Worm (Caenorhabditis elegans) whole organism, midembryonic: ENCODE data around the gene srx-68.

ENCODE experiments used
- T22C8.4 ChIP-seq: fragments of 200-800 bp; sonication (Bioruptor generic); IDR thresholded peaks from 2 replicates; pipeline ENCODE4 v1.3.6; 2022; ENCODE audit warnings: missing genetic modification characterization, missing compliant biosample characterization
- cog-1 ChIP-seq: sonication (generic microtip); optimal IDR thresholded peaks from 2 replicates; lab custom pipeline; 2016; ENCODE audit warnings: missing genetic modification characterization, missing compliant biosample characterization
- flt-1 ChIP-seq: fragments of 200-800 bp; sonication (Bioruptor generic); IDR thresholded peaks from 2 replicates; pipeline ENCODE4 v1.3.6; 2022; ENCODE audit warnings: missing genetic modification characterization, missing compliant biosample characterization
- klf-2 ChIP-seq: fragments of 200-800 bp; sonication (Bioruptor generic); conservative IDR thresholded peaks from 2 replicates; pipeline ENCODE4 v1.3.6; 2022; ENCODE audit warnings: missing genetic modification reagents, missing genetic modification characterization, missing compliant biosample characterization
- med-1 ChIP-seq: sonication (generic microtip); optimal IDR thresholded peaks from 2 replicates; lab custom pipeline; 2017; ENCODE audit warnings: missing genetic modification characterization, mild to moderate bottlenecking, missing compliant biosample characterization, antibody characterized with exemption, missing genetic modification reagents; ENCODE audit not compliant: insufficient read depth
- ref-1 ChIP-seq: fragments of 200-800 bp; sonication (Bioruptor generic); conservative IDR thresholded peaks from 2 replicates; pipeline ENCODE4 v1.3.6; 2022; ENCODE audit warnings: missing genetic modification reagents, missing genetic modification characterization, missing compliant biosample characterization
- tab-1 ChIP-seq: fragments of 200-800 bp; sonication (Bioruptor generic); IDR thresholded peaks from 2 replicates; pipeline ENCODE4 v1.3.6; 2022; ENCODE audit warnings: missing genetic modification characterization, missing compliant biosample characterization
- ztf-23 ChIP-seq: fragments of 200-800 bp; sonication (Bioruptor generic); IDR thresholded peaks from 2 replicates; pipeline ENCODE4 v1.3.6; 2022; ENCODE audit warnings: missing genetic modification reagents, missing genetic modification characterization, missing compliant biosample characterization
- ztf-29 ChIP-seq: fragments of 200-800 bp; sonication (Bioruptor generic); IDR thresholded peaks from 2 replicates; pipeline ENCODE4 v1.3.6; 2022; ENCODE audit warnings: missing genetic modification reagents, missing genetic modification characterization, missing compliant biosample characterization

The srx-68 gene

ce11 chrV:3912472-3912871, at the start of gene srx-68:
Gene srx-68, plus strand, starts transcription at chrV:3912772.
- no peak for TF ChIP-seq ref-1 (GFP tag; lab: Robert Waterston, UW)
- TF ChIP-seq tab-1 (GFP tag; lab: Robert Waterston, UW), result no peak
- TF ChIP-seq cog-1 (tag; lab: Kevin White, UChicago), result no peak
- TF ChIP-seq med-1 (GFP tag; lab: Kevin White, UChicago), result no peak
- no peak for TF ChIP-seq flt-1 (GFP tag; lab: Robert Waterston, UW)
- no peak for TF ChIP-seq ztf-23
- TF ChIP-seq ztf-29 (GFP tag; lab: Robert Waterston, UW), result no peak
- no peak for TF ChIP-seq klf-2 (GFP tag; lab: Robert Waterston, UW)
- TF ChIP-seq T22C8.4 (GFP tag; lab: Robert Waterston, UW), result no peak

ce11 chrV:3862851-3863250, 49.7 kb upstream of the srx-68 start, which contains the start of gene nhr-187:
Gene nhr-187, minus strand, starts transcription at chrV:3862951.
- TF ChIP-seq cog-1 (tag; lab: Kevin White, UChicago) (no peak), med-1 (GFP tag; lab: Kevin White, UChicago) (no peak), ztf-23 (no peak), flt-1 (GFP tag; lab: Robert Waterston, UW) (no peak), T22C8.4 (GFP tag; lab: Robert Waterston, UW) (no peak), tab-1 (GFP tag; lab: Robert Waterston, UW) (no peak), klf-2 (GFP tag; lab: Robert Waterston, UW) (no peak), ref-1 (GFP tag; lab: Robert Waterston, UW) (no peak), ztf-29 (GFP tag; lab: Robert Waterston, UW) (no peak)

ce11 chrV:3865273-3865672, 47.3 kb upstream of the srx-68 start:
- no peak for TF ChIP-seq ztf-29 (GFP tag; lab: Robert Waterston, UW)

ce11 chrV:3868905-3869304, 43.7 kb upstream of the srx-68 start, which contains the start of gene nhr-157:
Gene nhr-157, minus strand, starts transcription at chrV:3869005.
- TF ChIP-seq ztf-23 (no peak), klf-2 (GFP tag; lab: Robert Waterston, UW) (no peak)

- TF ChIP-seq med-1 (GFP tag; lab: Kevin White, UChicago) (no peak), T22C8.4 (GFP tag; lab: Robert Waterston, UW) (no peak), tab-1 (GFP tag; lab: Robert Waterston, UW) (no peak), ztf-29 (GFP tag; lab: Robert Waterston, UW) (no peak), klf-2 (GFP tag; lab: Robert Waterston, UW) (no peak), ztf-23 (no peak)
Observed at ce11 chrV:3870359-3870758, 42.2 kb upstream of the srx-68 start.

ce11 chrV:3874102-3874744, 38.3 kb upstream of the srx-68 start, which contains the start of gene nhr-158:
Gene nhr-158, minus strand, starts transcription at chrV:3874152.
- TF ChIP-seq ref-1 (GFP tag; lab: Robert Waterston, UW), result no peak
- TF ChIP-seq cog-1 (tag; lab: Kevin White, UChicago), result no peak
- no peak for TF ChIP-seq klf-2 (GFP tag; lab: Robert Waterston, UW)
- no peak for TF ChIP-seq T22C8.4 (GFP tag; lab: Robert Waterston, UW)
- TF ChIP-seq ztf-29 (GFP tag; lab: Robert Waterston, UW), result no peak
- no peak for TF ChIP-seq med-1 (GFP tag; lab: Kevin White, UChicago)
- TF ChIP-seq tab-1 (GFP tag; lab: Robert Waterston, UW), result no peak
- no peak for TF ChIP-seq ztf-23
- TF ChIP-seq flt-1 (GFP tag; lab: Robert Waterston, UW), result no peak

ce11 chrV:3877242-3877641, 35.3 kb upstream of the srx-68 start:
- TF ChIP-seq klf-2 (GFP tag; lab: Robert Waterston, UW), result no peak
- no peak for TF ChIP-seq ztf-23
- no peak for TF ChIP-seq med-1 (GFP tag; lab: Kevin White, UChicago)
- no peak for TF ChIP-seq cog-1 (tag; lab: Kevin White, UChicago)
- no peak for TF ChIP-seq ztf-29 (GFP tag; lab: Robert Waterston, UW)
- no peak for TF ChIP-seq tab-1 (GFP tag; lab: Robert Waterston, UW)
- TF ChIP-seq ref-1 (GFP tag; lab: Robert Waterston, UW), result no peak
- no peak for TF ChIP-seq flt-1 (GFP tag; lab: Robert Waterston, UW)
- TF ChIP-seq T22C8.4 (GFP tag; lab: Robert Waterston, UW), result no peak

- TF ChIP-seq ref-1 (GFP tag; lab: Robert Waterston, UW), result no peak
- no peak for TF ChIP-seq klf-2 (GFP tag; lab: Robert Waterston, UW)
- no peak for TF ChIP-seq flt-1 (GFP tag; lab: Robert Waterston, UW)
- TF ChIP-seq ztf-29 (GFP tag; lab: Robert Waterston, UW), result no peak
- no peak for TF ChIP-seq cog-1 (tag; lab: Kevin White, UChicago)
- no peak for TF ChIP-seq med-1 (GFP tag; lab: Kevin White, UChicago)
- no peak for TF ChIP-seq ztf-23
- no peak for TF ChIP-seq T22C8.4 (GFP tag; lab: Robert Waterston, UW)
- no peak for TF ChIP-seq tab-1 (GFP tag; lab: Robert Waterston, UW)
Observed at ce11 chrV:3878223-3878622, 34.3 kb upstream of the srx-68 start, which contains the start of gene nhr-159. Gene nhr-159, minus strand, starts transcription at chrV:3878323.

- TF ChIP-seq med-1 (GFP tag; lab: Kevin White, UChicago) (no peak), ztf-23 (no peak), klf-2 (GFP tag; lab: Robert Waterston, UW) (no peak), cog-1 (tag; lab: Kevin White, UChicago) (no peak), ztf-29 (GFP tag; lab: Robert Waterston, UW) (no peak), tab-1 (GFP tag; lab: Robert Waterston, UW) (no peak), T22C8.4 (GFP tag; lab: Robert Waterston, UW) (no peak), ref-1 (GFP tag; lab: Robert Waterston, UW) (no peak), flt-1 (GFP tag; lab: Robert Waterston, UW) (no peak)
Observed at ce11 chrV:3884550-3884949, 28.0 kb upstream of the srx-68 start.
